Worm (Caenorhabditis elegans) whole organism, L2 larva: Measurements from ENCODE around the gene F22E5.6.

Experiments
- C34F6.9 ChIP-seq: fragments of 150-350 bp; optimal IDR thresholded peaks from 2 replicates; lab custom pipeline; 2014; ENCODE audit warnings: missing biosample characterization, missing genetic modification characterization
- F13H6.1 ChIP-seq: sonication (generic microtip); optimal IDR thresholded peaks from 2 replicates; lab custom pipeline; 2016; ENCODE audit warnings: missing genetic modification characterization, missing compliant biosample characterization
- blmp-1 ChIP-seq: sonication (generic microtip); optimal IDR thresholded peaks from 2 replicates; lab custom pipeline; 2017; ENCODE audit warnings: missing genetic modification characterization, mild to moderate bottlenecking, missing compliant biosample characterization, antibody characterized with exemption, moderate library complexity; ENCODE audit not compliant: insufficient read depth
- fos-1 ChIP-seq: fragments of 150-350 bp; optimal IDR thresholded peaks from 2 replicates; lab custom pipeline; 2014; ENCODE audit warnings: missing biosample characterization, missing genetic modification characterization
- nhr-23 ChIP-seq: fragments of 150-350 bp; optimal IDR thresholded peaks from 2 replicates; lab custom pipeline; 2014; ENCODE audit warnings: missing biosample characterization, missing genetic modification reagents, missing genetic modification characterization
- nhr-237 ChIP-seq: fragments of 150-350 bp; optimal IDR thresholded peaks from 2 replicates; lab custom pipeline; 2014; ENCODE audit warnings: missing biosample characterization, missing genetic modification characterization
- snpc-4 ChIP-seq: fragments of 150-350 bp; optimal IDR thresholded peaks from 2 replicates; lab custom pipeline; 2014; ENCODE audit warnings: missing biosample characterization, missing genetic modification characterization
- ztf-4 ChIP-seq: fragments of 150-350 bp; optimal IDR thresholded peaks from 2 replicates; lab custom pipeline; 2014; ENCODE audit warnings: missing biosample characterization, missing genetic modification characterization

DNA sequence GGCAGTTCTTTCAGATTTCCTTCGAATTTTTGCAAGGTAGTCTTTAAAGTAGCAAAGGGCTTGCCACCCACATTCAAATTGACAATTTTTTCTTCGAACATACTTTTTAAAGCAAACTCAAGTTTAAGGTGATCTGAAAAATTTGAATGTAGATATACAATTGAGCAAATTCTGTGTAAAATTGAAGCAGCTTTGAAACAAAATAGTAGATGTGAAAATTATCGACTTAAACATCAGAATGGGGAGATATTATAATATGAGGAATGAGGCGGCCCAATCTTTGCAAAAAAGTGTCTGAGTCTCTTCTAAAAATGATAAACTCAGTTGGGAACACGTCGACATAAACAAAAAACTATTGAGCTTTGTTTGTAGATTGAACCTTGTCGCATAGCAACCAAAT lies 5.1 kb upstream of the F22E5.6 start, which contains the start of gene F22E5.11:
- TF ChIP-seq fos-1 (no peak), F13H6.1 (tag; lab: Kevin White, UChicago) (no peak), ztf-4 (tag; lab: Kevin White, UChicago) (no peak), blmp-1 (no peak), nhr-237 (tag; lab: Kevin White, UChicago) (no peak), C34F6.9 (tag; lab: Kevin White, UChicago) (no peak), snpc-4 (tag; lab: Kevin White, UChicago) (no peak), nhr-23 (tag; lab: Kevin White, UChicago) (no peak)
